Worm (Caenorhabditis elegans) whole organism, young adult: ENCODE measurements around the gene C15H11.10.

Experiments used
- F49E8.2 ChIP-seq: sonication (generic microtip); optimal IDR thresholded peaks from 3 replicates; lab custom pipeline; 2017; ENCODE audit warnings: missing genetic modification characterization, mild to moderate bottlenecking, missing compliant biosample characterization, antibody characterized with exemption, moderate library complexity; ENCODE audit not compliant: insufficient read depth
- F57A8.1 ChIP-seq: fragments of 200-800 bp; sonication (Bioruptor generic); optimal IDR thresholded peaks from 2 replicates; lab custom pipeline; 2018; ENCODE audit warnings: mild to moderate bottlenecking, missing genetic modification characterization, moderate library complexity, missing compliant biosample characterization
- K11D2.4 ChIP-seq: fragments of 200-800 bp; sonication (Bioruptor generic); IDR thresholded peaks from 2 replicates; pipeline ENCODE4 v1.3.6; 2022; ENCODE audit warnings: missing genetic modification reagents, missing genetic modification characterization, missing compliant biosample characterization
- T07F8.4 ChIP-seq: sonication (generic microtip); optimal IDR thresholded peaks from 2 replicates; lab custom pipeline; 2016; ENCODE audit warnings: mild to moderate bottlenecking, missing genetic modification characterization, moderate library complexity, missing compliant biosample characterization
- T26A5.8 ChIP-seq: sonication (generic microtip); optimal IDR thresholded peaks from 2 replicates; lab custom pipeline; 2016; ENCODE audit warnings: missing genetic modification characterization, missing compliant biosample characterization
- Y53F4B.3 ChIP-seq: fragments of 200-800 bp; sonication (Bioruptor generic); IDR thresholded peaks from 2 replicates; pipeline ENCODE4 v1.3.6; 2022; ENCODE audit warnings: missing genetic modification reagents, missing genetic modification characterization, missing compliant biosample characterization
- Y53G8AR.9 ChIP-seq: fragments of 200-800 bp; sonication (Bioruptor generic); conservative IDR thresholded peaks from 2 replicates; pipeline ENCODE4 v1.3.6; 2022; ENCODE audit warnings: missing genetic modification reagents, missing genetic modification characterization, missing compliant biosample characterization
- Y67H2A.10 ChIP-seq: fragments of 200-800 bp; sonication (Bioruptor generic); conservative IDR thresholded peaks from 2 replicates; pipeline ENCODE4 v1.3.6; 2022; ENCODE audit warnings: missing genetic modification reagents, missing genetic modification characterization, missing compliant biosample characterization
- Y79H2A.3 ChIP-seq: fragments of 200-800 bp; sonication (Bioruptor generic); conservative IDR thresholded peaks from 2 replicates; pipeline ENCODE4 v1.3.6; 2022; ENCODE audit warnings: missing genetic modification reagents, missing genetic modification characterization, missing compliant biosample characterization
- Y95B8A.8 ChIP-seq: fragments of 200-800 bp; sonication (Bioruptor generic); IDR thresholded peaks from 2 replicates; pipeline ENCODE4 v1.3.6; 2022; ENCODE audit warnings: missing genetic modification reagents, missing genetic modification characterization, missing compliant biosample characterization
- ccch-3 ChIP-seq: fragments of 200-800 bp; sonication (Bioruptor generic); optimal IDR thresholded peaks from 2 replicates; lab custom pipeline; 2018; ENCODE audit warnings: mild to moderate bottlenecking, missing genetic modification characterization, missing compliant biosample characterization
- cebp-1 ChIP-seq, 2 experiments: fragments of 200-800 bp in 1 of 2; sonication (Bioruptor generic) in 1 of 2; sonication (generic microtip) in 1 of 2; IDR thresholded peaks in 1 of 2; optimal IDR thresholded peaks in 1 of 2; 2 replicates each; pipeline versions ENCODE4 v1.3.6 to Lab custom; 2017 to 2022; ENCODE audit warnings: missing compliant biosample characterization in 2 of 2, missing genetic modification characterization in 2 of 2, mild to moderate bottlenecking in 1 of 2, missing genetic modification reagents in 1 of 2, moderate library complexity in 1 of 2
- ceh-100 ChIP-seq: fragments of 200-800 bp; sonication (Bioruptor generic); IDR thresholded peaks from 2 replicates; pipeline ENCODE4 v1.3.6; 2022; ENCODE audit warnings: missing genetic modification reagents, missing genetic modification characterization, missing compliant biosample characterization
- ceh-27 ChIP-seq: fragments of 200-800 bp; sonication (Bioruptor generic); optimal IDR thresholded peaks from 2 replicates; lab custom pipeline; 2018; ENCODE audit warnings: mild to moderate bottlenecking, missing genetic modification characterization, moderate library complexity, missing compliant biosample characterization
- ceh-58 ChIP-seq: fragments of 200-800 bp; sonication (Bioruptor generic); IDR thresholded peaks from 2 replicates; pipeline ENCODE4 v1.3.6; 2022; ENCODE audit warnings: missing genetic modification characterization, missing compliant biosample characterization
- ceh-79 ChIP-seq: sonication (generic microtip); optimal IDR thresholded peaks from 2 replicates; lab custom pipeline; 2017; ENCODE audit warnings: mild to moderate bottlenecking, missing genetic modification characterization, missing compliant biosample characterization
- die-1 ChIP-seq: sonication (generic microtip); optimal IDR thresholded peaks from 2 replicates; lab custom pipeline; 2016; ENCODE audit warnings: missing genotype, mild to moderate bottlenecking, missing genetic modification characterization, missing compliant biosample characterization
- egl-44 ChIP-seq: fragments of 200-800 bp; sonication (Bioruptor generic); IDR thresholded peaks from 2 replicates; pipeline ENCODE4 v1.3.6; 2022; ENCODE audit warnings: missing genetic modification reagents, missing genetic modification characterization, missing compliant biosample characterization
- ekl-4 ChIP-seq: fragments of 200-800 bp; sonication (Bioruptor generic); IDR thresholded peaks from 2 replicates; pipeline ENCODE4 v1.3.6; 2022; ENCODE audit warnings: missing genetic modification reagents, missing genetic modification characterization, missing compliant biosample characterization
- fkh-3 ChIP-seq: sonication (generic microtip); optimal IDR thresholded peaks from 2 replicates; lab custom pipeline; 2016; ENCODE audit warnings: mild to moderate bottlenecking, missing genetic modification characterization, missing compliant biosample characterization
- gei-17 ChIP-seq: fragments of 200-800 bp; sonication (Bioruptor generic); optimal IDR thresholded peaks from 2 replicates; lab custom pipeline; 2018; ENCODE audit warnings: mild to moderate bottlenecking, missing genetic modification characterization, missing compliant biosample characterization
- lin-26 ChIP-seq: fragments of 200-800 bp; sonication (Bioruptor generic); IDR thresholded peaks from 2 replicates; pipeline ENCODE4 v1.3.6; 2022; ENCODE audit warnings: missing genetic modification reagents, missing genetic modification characterization, missing compliant biosample characterization
- lin-35 ChIP-seq, 3 experiments: fragments of 150-350 bp in 2 of 3; sonication (generic microtip) in 1 of 3; optimal IDR thresholded peaks; 2 replicates each; lab custom pipeline; 2014 to 2018; ENCODE audit warnings: missing biosample characterization in 3 of 3, missing genetic modification characterization in 3 of 3, missing genetic modification reagents in 3 of 3
- lin-40 ChIP-seq: sonication (generic microtip); optimal IDR thresholded peaks from 2 replicates; lab custom pipeline; 2016; ENCODE audit warnings: missing genetic modification characterization, mild to moderate bottlenecking, missing compliant biosample characterization, missing genotype, missing genetic modification reagents
- madf-10 ChIP-seq: sonication (generic microtip); optimal IDR thresholded peaks from 2 replicates; lab custom pipeline; 2016; ENCODE audit warnings: mild to moderate bottlenecking, missing genetic modification characterization, missing compliant biosample characterization
- mcd-1 ChIP-seq: fragments of 200-800 bp; sonication (Bioruptor generic); IDR thresholded peaks from 2 replicates; pipeline ENCODE4 v1.3.6; 2022; ENCODE audit warnings: missing genetic modification reagents, missing genetic modification characterization, missing compliant biosample characterization
- mes-4 ChIP-seq: sonication (generic microtip); optimal IDR thresholded peaks from 2 replicates; lab custom pipeline; 2016; ENCODE audit warnings: missing genotype, missing genetic modification characterization, missing compliant biosample characterization
- mxl-1 ChIP-seq: sonication (generic microtip); optimal IDR thresholded peaks from 2 replicates; lab custom pipeline; 2016; ENCODE audit warnings: missing genetic modification characterization, missing compliant biosample characterization
- nfyb-1 ChIP-seq: fragments of 200-800 bp; sonication (Bioruptor generic); IDR thresholded peaks from 2 replicates; pipeline ENCODE4 v1.3.6; 2022; ENCODE audit warnings: missing genetic modification reagents, missing genetic modification characterization, missing compliant biosample characterization
- nhr-80 ChIP-seq: sonication (generic microtip); optimal IDR thresholded peaks from 2 replicates; lab custom pipeline; 2016; ENCODE audit warnings: missing genetic modification characterization, missing compliant biosample characterization
- pbrm-1 ChIP-seq: fragments of 200-800 bp; sonication (Bioruptor generic); IDR thresholded peaks from 2 replicates; pipeline ENCODE4 v1.3.6; 2022; ENCODE audit warnings: missing genetic modification reagents, missing genetic modification characterization, missing compliant biosample characterization
- snpc-1.3 ChIP-seq: sonication (generic microtip); optimal IDR thresholded peaks from 2 replicates; lab custom pipeline; 2017; ENCODE audit warnings: missing genetic modification characterization, mild to moderate bottlenecking, missing compliant biosample characterization, antibody characterized with exemption, moderate library complexity, missing genotype, missing genetic modification reagents; ENCODE audit not compliant: insufficient read depth
- snpc-4 ChIP-seq, 5 experiments: fragments of 150-350 bp in 1 of 5; sonication (generic microtip) in 4 of 5; optimal IDR thresholded peaks; 2 replicates each; lab custom pipeline; 2014 to 2018; ENCODE audit warnings: missing genetic modification characterization in 5 of 5, missing biosample characterization in 3 of 5, antibody characterized with exemption in 2 of 5, mild to moderate bottlenecking in 2 of 5, missing compliant biosample characterization in 2 of 5, missing genotype in 2 of 5, moderate library complexity in 2 of 5, missing genetic modification reagents in 1 of 5
- somi-1 ChIP-seq: fragments of 200-800 bp; sonication (Bioruptor generic); optimal IDR thresholded peaks from 2 replicates; lab custom pipeline; 2018; ENCODE audit warnings: mild to moderate bottlenecking, missing genetic modification characterization, missing compliant biosample characterization
- unc-130 ChIP-seq: sonication (generic microtip); optimal IDR thresholded peaks from 2 replicates; lab custom pipeline; 2016; ENCODE audit warnings: missing genetic modification reagents, missing genetic modification characterization, missing compliant biosample characterization
- xnd-1 ChIP-seq: sonication (generic microtip); optimal IDR thresholded peaks from 2 replicates; lab custom pipeline; 2016; ENCODE audit warnings: missing genotype, missing genetic modification reagents, missing genetic modification characterization, missing compliant biosample characterization
- zfh-2 ChIP-seq: fragments of 200-800 bp; sonication (Bioruptor generic); conservative IDR thresholded peaks from 2 replicates; pipeline ENCODE4 v1.3.6; 2022; ENCODE audit warnings: missing genetic modification reagents, missing genetic modification characterization, missing compliant biosample characterization
- ztf-18 ChIP-seq: sonication (generic microtip); optimal IDR thresholded peaks from 2 replicates; lab custom pipeline; 2016; ENCODE audit warnings: missing genotype, mild to moderate bottlenecking, missing genetic modification characterization, missing compliant biosample characterization
- ztf-25 ChIP-seq: fragments of 200-800 bp; sonication (Bioruptor generic); IDR thresholded peaks from 2 replicates; pipeline ENCODE4 v1.3.6; 2022; ENCODE audit warnings: missing genetic modification reagents, missing genetic modification characterization, missing compliant biosample characterization
- ztf-26 ChIP-seq: sonication (generic microtip); optimal IDR thresholded peaks from 2 replicates; lab custom pipeline; 2017; ENCODE audit warnings: missing genetic modification characterization, missing compliant biosample characterization

The C15H11.10 gene

DNA sequence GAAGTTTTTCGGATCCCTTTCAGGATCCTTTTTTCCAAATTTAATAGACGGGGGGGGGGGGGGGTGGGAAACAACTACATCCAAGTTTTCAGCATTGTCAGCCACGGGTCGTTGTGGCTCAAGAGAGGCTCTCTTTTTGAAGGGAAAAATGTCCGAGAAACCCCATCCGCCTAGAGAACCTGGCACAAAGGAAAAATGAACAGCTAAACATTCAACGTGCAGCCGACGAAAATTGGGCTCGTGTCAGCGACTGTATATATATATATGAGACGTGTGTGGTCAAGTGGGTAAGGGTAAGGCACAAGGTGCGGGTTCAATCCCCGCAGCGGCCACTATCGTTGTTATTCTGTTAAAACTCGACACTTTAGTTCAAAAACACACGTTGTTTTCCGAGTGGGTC, 33.4 kb upstream of the C15H11.10 start, which contains the start of gene Y49A3A.4 (continued):
- TF ChIP-seq ccch-3 (GFP tag; lab: Kevin White, UChicago) = no peak
- TF ChIP-seq unc-130 = no peak
- no peak for TF ChIP-seq ztf-25

ce11 chrV:14361973-14362372, 30.0 kb upstream of the C15H11.10 start:
- TF ChIP-seq somi-1 = no peak
- no peak for TF ChIP-seq Y53G8AR.9 (GFP tag; lab: Robert Waterston, UW)
- TF ChIP-seq snpc-4 (GFP tag; optimal IDR thresholded peaks at IDR 0.05; lab: Kevin White, UChicago) = no peak
- peak in 3 of 4 experiments; percentile 49 to 94 (median 89) for TF ChIP-seq snpc-4 (tag; optimal IDR thresholded peaks at IDR 0.05; lab: Kevin White, UChicago)
- TF ChIP-seq nfyb-1 = no peak
- TF ChIP-seq Y67H2A.10 (GFP tag; lab: Robert Waterston, UW) = no peak
- TF ChIP-seq snpc-1.3 = no peak
- no peak for TF ChIP-seq ceh-58 (GFP tag; lab: Robert Waterston, UW)

ce11 chrV:14364586-14365248, 27.2 kb upstream of the C15H11.10 start:
- peak; percentile 76; the same call in 1 of the 2 replicates for TF ChIP-seq cebp-1 (GFP tag; IDR thresholded peaks at IDR 0.05; lab: Robert Waterston, UW)
- peak; percentile 74 for TF ChIP-seq cebp-1 (tag; optimal IDR thresholded peaks at IDR 0.05; lab: Kevin White, UChicago)
- TF ChIP-seq mes-4 = no peak
- no peak for TF ChIP-seq ceh-79 (tag; lab: Kevin White, UChicago)
- TF ChIP-seq ceh-27 = peak; percentile 14
- TF ChIP-seq F49E8.2 (tag; lab: Kevin White, UChicago) = no peak
- peak; percentile 11 for TF ChIP-seq lin-40 (tag; lab: Kevin White, UChicago)
- no peak for TF ChIP-seq ztf-26 (tag; lab: Kevin White, UChicago)
- TF ChIP-seq Y95B8A.8 = no peak
- peak; percentile 43 for TF ChIP-seq nhr-80 (tag; lab: Kevin White, UChicago)
- TF ChIP-seq madf-10 (tag; lab: Kevin White, UChicago) = no peak
- TF ChIP-seq nfyb-1 = peak; percentile 57; the same call in 1 of the 2 replicates
- no peak for TF ChIP-seq T26A5.8
- TF ChIP-seq egl-44 (GFP tag; lab: Robert Waterston, UW) = no peak
- TF ChIP-seq lin-35 (GFP tag; optimal IDR thresholded peaks at IDR 0.05; lab: Kevin White, UChicago) = no peak
- TF ChIP-seq zfh-2 (GFP tag; lab: Robert Waterston, UW) = peak; percentile 63; the same call in 1 of the 2 replicates
- no peak for TF ChIP-seq F57A8.1 (GFP tag; lab: Kevin White, UChicago)

ce11 chrV:14366487-14366962, 25.4 kb upstream of the C15H11.10 start:
- peak; percentile 60 for TF ChIP-seq mcd-1 (GFP tag; lab: Robert Waterston, UW)
- TF ChIP-seq cebp-1 (GFP tag; IDR thresholded peaks at IDR 0.05; lab: Robert Waterston, UW) = no peak
- TF ChIP-seq cebp-1 (tag; optimal IDR thresholded peaks at IDR 0.05; lab: Kevin White, UChicago) = peak; percentile 57
- peak; percentile 68 for TF ChIP-seq K11D2.4 (GFP tag; lab: Robert Waterston, UW)
- peak in 1 of 3 experiments; percentile 25 for TF ChIP-seq lin-35 (GFP tag; optimal IDR thresholded peaks at IDR 0.05; lab: Kevin White, UChicago)
- no peak for TF ChIP-seq mxl-1 (tag; lab: Kevin White, UChicago)
- peak; percentile 16 for TF ChIP-seq die-1
- no peak; the same call in 1 of the 2 replicates for TF ChIP-seq ekl-4 (GFP tag; lab: Robert Waterston, UW)
- TF ChIP-seq lin-26 (GFP tag; lab: Robert Waterston, UW) = peak; percentile 51; the same call in 1 of the 2 replicates
- no peak for TF ChIP-seq ceh-100
- TF ChIP-seq T26A5.8 = no peak
- peak; percentile 36 for TF ChIP-seq ztf-18 (tag; lab: Kevin White, UChicago)
- TF ChIP-seq egl-44 (GFP tag; lab: Robert Waterston, UW) = no peak
- no peak for TF ChIP-seq Y79H2A.3 (GFP tag; lab: Robert Waterston, UW)
- peak; percentile 28 for TF ChIP-seq nhr-80 (tag; lab: Kevin White, UChicago)
- 0 out of 2 replicates have a peak, but pooled peaks have one; percentile 40 for TF ChIP-seq pbrm-1
- TF ChIP-seq snpc-4 (GFP tag; optimal IDR thresholded peaks at IDR 0.05; lab: Kevin White, UChicago) = no peak
- TF ChIP-seq snpc-4 (tag; optimal IDR thresholded peaks at IDR 0.05; lab: Kevin White, UChicago) = peak in 2 of 4 experiments; percentile 55 to 58
- TF ChIP-seq xnd-1 (tag; lab: Kevin White, UChicago) = no peak
- TF ChIP-seq ceh-58 (GFP tag; lab: Robert Waterston, UW) = no peak
- no peak for TF ChIP-seq Y53F4B.3 (GFP tag; lab: Robert Waterston, UW)
- peak; percentile 40 for TF ChIP-seq gei-17 (GFP tag; lab: Kevin White, UChicago)
- no peak for TF ChIP-seq T07F8.4 (tag; lab: Kevin White, UChicago)
- TF ChIP-seq fkh-3 (tag; lab: Kevin White, UChicago) = no peak
